Worm (Caenorhabditis elegans): ENCODE data around the gene nac-2.

- peak; percentile 71 for TF ChIP-seq him-1 (tag; optimal IDR thresholded peaks at IDR 0.05)
- no peak for TF ChIP-seq dao-5 (tag; optimal IDR thresholded peaks at IDR 0.05)
- TF ChIP-seq W03F9.2 (tag; optimal IDR thresholded peaks at IDR 0.05) = peak; percentile 77
Observed at ce11 chrIII:9053740-9054252, 10.7 kb upstream of the nac-2 start, which contains the start of gene R107.5.
